Fruit fly (Drosophila melanogaster) whole organism, pupa: ENCODE results near the gene mthl10.

Experiments used
- CG32121 ChIP-seq: fragments of 200-800 bp; sonication (Bioruptor generic); IDR thresholded peaks from 2 replicates; pipeline ENCODE4 v1.3.6; 2022; ENCODE audit warnings: missing biosample characterization, missing genetic modification characterization
- CG34367 ChIP-seq: fragments of 200-800 bp; sonication (Bioruptor generic); optimal IDR thresholded peaks from 2 replicates; lab custom pipeline; 2018; ENCODE audit warnings: missing biosample characterization, mild to moderate bottlenecking, missing genetic modification characterization
- CG4496 ChIP-seq: fragments of 200-800 bp; sonication (Bioruptor generic); IDR thresholded peaks from 3 replicates; pipeline ENCODE4 v1.3.6; 2022; ENCODE audit warnings: missing biosample characterization, missing genetic modification characterization
- CG8159 ChIP-seq: fragments of 200-800 bp; sonication (Bioruptor generic); optimal IDR thresholded peaks from 3 replicates; lab custom pipeline; 2018; ENCODE audit warnings: missing biosample characterization, mild to moderate bottlenecking, missing genetic modification characterization, moderate library complexity
- D1 ChIP-seq: fragments of 200-800 bp; sonication (Bioruptor generic); optimal IDR thresholded peaks from 2 replicates; lab custom pipeline; 2018; ENCODE audit warnings: missing biosample characterization, mild to moderate bottlenecking, missing genetic modification characterization, moderate library complexity
- EcR ChIP-seq: fragments of 200-800 bp; sonication (Bioruptor generic); optimal IDR thresholded peaks from 3 replicates; lab custom pipeline; 2019; ENCODE audit warnings: missing biosample characterization, missing genetic modification characterization, mild to moderate bottlenecking, moderate library complexity, missing genetic modification reagents
- Ets98B ChIP-seq: fragments of 200-800 bp; sonication (Bioruptor generic); IDR thresholded peaks from 2 replicates; pipeline ENCODE4 v1.3.6; 2022; ENCODE audit warnings: missing biosample characterization, missing genetic modification characterization
- Snoo ChIP-seq: fragments of 200-800 bp; sonication (Bioruptor generic); optimal IDR thresholded peaks from 3 replicates; lab custom pipeline; 2017; ENCODE audit warnings: missing biosample characterization, mild to moderate bottlenecking, missing genetic modification characterization, inconsistent platforms
- gl ChIP-seq: fragments of 200-800 bp; sonication (Bioruptor generic); optimal IDR thresholded peaks from 2 replicates; lab custom pipeline; 2018; ENCODE audit warnings: missing biosample characterization, mild to moderate bottlenecking, missing genetic modification characterization

- TF ChIP-seq Snoo (peak; percentile 69), CG32121 (GFP tag; lab: Robert Waterston, UW) (peak; percentile 48; the same call in 1 of the 2 replicates), Ets98B (no peak), CG4496 (GFP tag; lab: Robert Waterston, UW) (peak; percentile 65; the same call in 2 of the 3 replicates), EcR (no peak), CG8159 (tag; lab: Kevin White, UChicago) (peak; percentile 89), D1 (no peak), gl (no peak), CG34367 (peak; percentile 50)
Measured at dm6 chr3L:377222-378071, 34.7 kb upstream of the mthl10 start.
